Fruit fly (Drosophila melanogaster) whole organism, embryonic: ENCODE measurements around the gene Chpf.
A peak's percentile ranks its signal among the peaks of the same experiment; 100 is the strongest.

Experiments
- CG1024 ChIP-seq: fragments of 200-800 bp; sonication (Bioruptor generic); IDR thresholded peaks from 2 replicates; pipeline ENCODE4 v1.3.6; 2022; ENCODE audit warnings: missing biosample characterization, missing genetic modification characterization
- CG10366 ChIP-seq: fragments of 200-800 bp; sonication (Bioruptor generic); IDR thresholded peaks from 2 replicates; pipeline ENCODE4 v1.3.6; 2022; ENCODE audit warnings: missing biosample characterization, missing genetic modification characterization
- CG11456 ChIP-seq: fragments of 200-800 bp; sonication (Bioruptor generic); IDR thresholded peaks from 3 replicates; pipeline ENCODE4 v1.3.6; 2022; ENCODE audit warnings: missing biosample characterization, missing genetic modification characterization
- CG11695 ChIP-seq: fragments of 200-800 bp; sonication (Bioruptor generic); IDR thresholded peaks from 3 replicates; pipeline ENCODE4 v1.3.6; 2022; ENCODE audit warnings: missing biosample characterization, missing genetic modification characterization
- CG1233 ChIP-seq: fragments of 200-800 bp; sonication (Bioruptor generic); optimal IDR thresholded peaks from 4 replicates; lab custom pipeline; 2018; ENCODE audit warnings: missing biosample characterization, mild to moderate bottlenecking, missing genetic modification characterization
- CG12744 ChIP-seq: fragments of 200-800 bp; sonication (Bioruptor generic); optimal IDR thresholded peaks from 2 replicates; lab custom pipeline; 2016; ENCODE audit warnings: missing biosample characterization, missing genetic modification characterization
- CG13287 ChIP-seq: fragments of 200-800 bp; sonication (Bioruptor generic); IDR thresholded peaks from 2 replicates; pipeline ENCODE4 v1.3.6; 2022; ENCODE audit warnings: missing biosample characterization, missing genetic modification characterization; ENCODE audit not compliant: partially characterized antibody
- CG13424 ChIP-seq: fragments of 200-800 bp; sonication (Bioruptor generic); optimal IDR thresholded peaks from 2 replicates; lab custom pipeline; 2019; ENCODE audit warnings: missing biosample characterization, mild to moderate bottlenecking, missing genetic modification characterization, moderate library complexity
- CG14667 ChIP-seq: fragments of 200-800 bp; sonication (Bioruptor generic); IDR thresholded peaks from 2 replicates; pipeline ENCODE4 v1.3.6; 2022; ENCODE audit warnings: missing biosample characterization, missing genetic modification characterization
- CG14860 ChIP-seq: fragments of 200-800 bp; sonication (Bioruptor generic); IDR thresholded peaks from 3 replicates; pipeline ENCODE4 v1.3.6; 2022; ENCODE audit warnings: missing biosample characterization, missing genetic modification characterization; ENCODE audit not compliant: partially characterized antibody
- CG15073 ChIP-seq: fragments of 200-800 bp; sonication (Bioruptor generic); optimal IDR thresholded peaks from 2 replicates; lab custom pipeline; 2016; ENCODE audit warnings: missing biosample characterization, missing genetic modification characterization
- CG18011 ChIP-seq: fragments of 200-800 bp; sonication (Bioruptor generic); optimal IDR thresholded peaks from 2 replicates; lab custom pipeline; 2017; ENCODE audit warnings: missing biosample characterization, missing genetic modification characterization, mild to moderate bottlenecking, moderate library complexity, missing genotype
- CG2199 ChIP-seq: fragments of 200-800 bp; sonication (Bioruptor generic); IDR thresholded peaks from 3 replicates; pipeline ENCODE4 v1.3.6; 2022; ENCODE audit warnings: missing biosample characterization, missing genetic modification characterization
- CG2875 ChIP-seq: fragments of 200-800 bp; sonication (Bioruptor generic); optimal IDR thresholded peaks from 2 replicates; lab custom pipeline; 2017; ENCODE audit warnings: missing biosample characterization, mild to moderate bottlenecking, missing genetic modification characterization, missing genetic modification reagents
- CG30403 ChIP-seq: fragments of 200-800 bp; sonication (Bioruptor generic); optimal IDR thresholded peaks from 3 replicates; lab custom pipeline; 2016; ENCODE audit warnings: missing biosample characterization, missing genetic modification characterization
- CG3065 ChIP-seq: fragments of 200-800 bp; sonication (Bioruptor generic); optimal IDR thresholded peaks from 2 replicates; lab custom pipeline; 2016; ENCODE audit warnings: missing biosample characterization, missing genetic modification characterization
- CG33213 ChIP-seq: fragments of 200-800 bp; sonication (Bioruptor generic); optimal IDR thresholded peaks from 3 replicates; lab custom pipeline; 2016; ENCODE audit warnings: missing biosample characterization, missing genetic modification characterization
- CG34224 ChIP-seq: fragments of 200-800 bp; sonication (Bioruptor generic); IDR thresholded peaks from 3 replicates; pipeline ENCODE4 v1.3.6; 2022; ENCODE audit warnings: missing biosample characterization, missing genetic modification characterization; ENCODE audit not compliant: partially characterized antibody
- CG3838 ChIP-seq: fragments of 200-800 bp; sonication (Bioruptor generic); optimal IDR thresholded peaks from 3 replicates; lab custom pipeline; 2016; ENCODE audit warnings: missing biosample characterization, missing genetic modification characterization
- CG42726 ChIP-seq: fragments of 200-800 bp; sonication (Bioruptor generic); IDR thresholded peaks from 2 replicates; pipeline ENCODE4 v1.3.6; 2022; ENCODE audit warnings: missing biosample characterization, missing genetic modification characterization; ENCODE audit not compliant: partially characterized antibody
- CG4730 ChIP-seq: fragments of 200-800 bp; sonication (Bioruptor generic); IDR thresholded peaks from 2 replicates; pipeline ENCODE4 v1.3.6; 2022; ENCODE audit warnings: missing biosample characterization, missing genetic modification characterization
- CG4820 ChIP-seq: fragments of 200-800 bp; sonication (Bioruptor generic); optimal IDR thresholded peaks from 3 replicates; lab custom pipeline; 2016; ENCODE audit warnings: missing biosample characterization, missing genetic modification characterization
- CG4854 ChIP-seq: fragments of 200-800 bp; sonication (Bioruptor generic); optimal IDR thresholded peaks from 2 replicates; lab custom pipeline; 2016; ENCODE audit warnings: missing biosample characterization, missing genetic modification characterization, inconsistent platforms
- CG7357 ChIP-seq: fragments of 200-800 bp; sonication (Bioruptor generic); IDR thresholded peaks from 3 replicates; pipeline ENCODE4 v1.3.6; 2022; ENCODE audit warnings: missing biosample characterization, missing genetic modification characterization
- CG7556 ChIP-seq: fragments of 200-800 bp; sonication (Bioruptor generic); optimal IDR thresholded peaks from 2 replicates; lab custom pipeline; 2017; ENCODE audit warnings: missing biosample characterization, mild to moderate bottlenecking, missing genetic modification characterization
- CG7786 ChIP-seq: fragments of 200-800 bp; sonication (Bioruptor generic); optimal IDR thresholded peaks from 2 replicates; lab custom pipeline; 2016; ENCODE audit warnings: missing biosample characterization, missing genetic modification characterization
- CG7963 ChIP-seq: fragments of 200-800 bp; sonication (Bioruptor generic); IDR thresholded peaks from 3 replicates; pipeline ENCODE4 v1.3.6; 2022; ENCODE audit warnings: missing biosample characterization, missing genetic modification characterization; ENCODE audit not compliant: partially characterized antibody
- CG8290 ChIP-seq, 3 experiments: fragments of 200-800 bp; sonication (Bioruptor generic); optimal IDR thresholded peaks; 2 replicates each; lab custom pipeline; 2016 to 2019; ENCODE audit warnings: missing biosample characterization in 3 of 3, missing genetic modification characterization in 3 of 3, mild to moderate bottlenecking in 2 of 3, moderate library complexity in 1 of 3
- Dll ChIP-seq: fragments of 200-800 bp; sonication (Bioruptor generic); IDR thresholded peaks from 4 replicates; pipeline ENCODE4 v1.3.6; 2022; ENCODE audit warnings: missing biosample characterization, missing genetic modification characterization; ENCODE audit not compliant: partially characterized antibody
- Doc2 ChIP-seq: fragments of 200-800 bp; sonication (Bioruptor generic); IDR thresholded peaks from 2 replicates; pipeline ENCODE4 v1.3.6; 2022; ENCODE audit warnings: missing biosample characterization, missing genetic modification characterization
- Doc3 ChIP-seq: fragments of 200-800 bp; sonication (Bioruptor generic); IDR thresholded peaks from 3 replicates; pipeline ENCODE4 v1.3.6; 2022; ENCODE audit warnings: missing biosample characterization, missing genetic modification characterization; ENCODE audit not compliant: partially characterized antibody
- Ets97D ChIP-seq: fragments of 200-800 bp; sonication (Bioruptor generic); optimal IDR thresholded peaks from 3 replicates; lab custom pipeline; 2016; ENCODE audit warnings: missing biosample characterization, missing genetic modification characterization
- Nf-YB ChIP-seq: fragments of 200-800 bp; sonication (Bioruptor generic); optimal IDR thresholded peaks from 3 replicates; lab custom pipeline; 2019; ENCODE audit warnings: missing biosample characterization, mild to moderate bottlenecking, missing genetic modification characterization, moderate library complexity
- Optix ChIP-seq: fragments of 200-800 bp; sonication (Bioruptor generic); IDR thresholded peaks from 3 replicates; pipeline ENCODE4 v1.3.6; 2022; ENCODE audit warnings: missing biosample characterization, missing genetic modification characterization
- Poxn ChIP-seq: fragments of 200-800 bp; sonication (Bioruptor generic); IDR thresholded peaks from 2 replicates; pipeline ENCODE4 v1.3.6; 2022; ENCODE audit warnings: missing biosample characterization, missing genetic modification characterization
- Sry-δ ChIP-seq: fragments of 200-800 bp; sonication (Bioruptor generic); optimal IDR thresholded peaks from 2 replicates; lab custom pipeline; 2016; ENCODE audit warnings: missing biosample characterization, missing genetic modification characterization
- bowl ChIP-seq: fragments of 200-800 bp; sonication (Bioruptor generic); IDR thresholded peaks from 2 replicates; pipeline ENCODE4 v1.3.6; 2022; ENCODE audit warnings: missing biosample characterization, missing genetic modification characterization
- dmrt11E ChIP-seq: fragments of 200-800 bp; sonication (Bioruptor generic); optimal IDR thresholded peaks from 3 replicates; lab custom pipeline; 2018; ENCODE audit warnings: missing biosample characterization, mild to moderate bottlenecking, missing genetic modification characterization, moderate library complexity
- dmrt99B ChIP-seq: fragments of 200-800 bp; sonication (Bioruptor generic); optimal IDR thresholded peaks from 2 replicates; lab custom pipeline; 2018; ENCODE audit warnings: missing biosample characterization, mild to moderate bottlenecking, missing genetic modification characterization, moderate library complexity
- ems ChIP-seq: fragments of 200-800 bp; sonication (Bioruptor generic); optimal IDR thresholded peaks from 3 replicates; lab custom pipeline; 2016; ENCODE audit warnings: missing biosample characterization, missing genetic modification characterization
- inv ChIP-seq: fragments of 200-800 bp; sonication (Bioruptor generic); IDR thresholded peaks from 2 replicates; pipeline ENCODE4 v1.3.6; 2022; ENCODE audit warnings: missing biosample characterization, missing genetic modification characterization; ENCODE audit not compliant: partially characterized antibody
- knrl ChIP-seq: fragments of 200-800 bp; sonication (Bioruptor generic); IDR thresholded peaks from 3 replicates; pipeline ENCODE4 v1.3.6; 2022; ENCODE audit warnings: missing biosample characterization, missing genetic modification characterization; ENCODE audit not compliant: partially characterized antibody
- nerfin-1 ChIP-seq: fragments of 200-800 bp; sonication (Bioruptor generic); optimal IDR thresholded peaks from 3 replicates; lab custom pipeline; 2019; ENCODE audit warnings: missing biosample characterization, mild to moderate bottlenecking, missing genetic modification characterization, moderate library complexity
- sd ChIP-seq: fragments of 200-800 bp; sonication (Bioruptor generic); optimal IDR thresholded peaks from 3 replicates; lab custom pipeline; 2018; ENCODE audit warnings: missing biosample characterization, mild to moderate bottlenecking, missing genetic modification characterization, moderate library complexity
- shn ChIP-seq: fragments of 200-800 bp; sonication (Bioruptor generic); optimal IDR thresholded peaks from 3 replicates; lab custom pipeline; 2016; ENCODE audit warnings: missing biosample characterization, missing genetic modification characterization
- slp2 ChIP-seq: fragments of 200-800 bp; sonication (Bioruptor generic); optimal IDR thresholded peaks from 2 replicates; lab custom pipeline; 2016; ENCODE audit warnings: missing biosample characterization, missing genetic modification characterization
- tna ChIP-seq: fragments of 200-800 bp; sonication (Bioruptor generic); IDR thresholded peaks from 2 replicates; pipeline ENCODE4 v1.3.6; 2022; ENCODE audit warnings: missing biosample characterization, missing genetic modification characterization; ENCODE audit not compliant: partially characterized antibody
- unc-4 ChIP-seq: fragments of 200-800 bp; sonication (Bioruptor generic); IDR thresholded peaks from 2 replicates; pipeline ENCODE4 v1.3.6; 2022; ENCODE audit warnings: missing biosample characterization, missing genetic modification characterization; ENCODE audit not compliant: partially characterized antibody
- vnd ChIP-seq: fragments of 200-800 bp; sonication (Bioruptor generic); IDR thresholded peaks from 3 replicates; pipeline ENCODE4 v1.3.6; 2022; ENCODE audit warnings: missing biosample characterization, missing genetic modification characterization; ENCODE audit not compliant: partially characterized antibody

Gene Chpf

DNA sequence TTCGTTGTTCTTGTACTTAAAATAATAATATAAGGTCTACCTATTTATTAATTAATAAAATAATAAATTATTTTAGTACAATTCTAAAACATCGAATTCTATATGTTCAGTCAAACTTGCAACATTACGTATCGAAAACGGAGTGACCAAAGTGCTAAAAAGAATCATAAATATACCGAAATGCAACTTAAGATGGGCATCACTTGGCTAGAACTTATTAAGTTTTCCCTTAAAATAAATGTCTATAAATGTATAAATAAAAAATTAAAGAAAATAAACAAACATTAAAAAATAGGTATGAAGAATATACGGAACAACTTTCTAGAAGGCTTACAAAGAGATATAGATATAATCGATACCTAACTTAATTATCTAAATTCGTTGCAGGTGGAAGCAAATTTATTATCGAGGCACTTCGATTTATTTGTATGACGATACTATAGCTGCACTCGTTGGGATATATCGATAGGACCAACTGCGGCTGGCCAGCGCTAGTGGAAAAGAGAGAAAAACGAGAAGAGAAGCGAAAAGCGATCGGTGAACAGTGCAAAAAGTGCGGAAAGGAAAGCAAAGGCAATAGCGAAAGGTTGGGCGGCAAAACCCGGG is 21.5 kb downstream of the Chpf start, which contains the start of gene lic (continued):
- TF ChIP-seq Poxn (GFP tag; lab: Robert Waterston, UW) (no peak), CG7556 (GFP tag; lab: Kevin White, UChicago) (no peak), Ets97D (GFP tag; lab: Kevin White, UChicago) (peak; percentile 7), nerfin-1 (tag; lab: Kevin White, UChicago) (no peak), CG4820 (GFP tag; lab: Kevin White, UChicago) (no peak), dmrt11E (no peak), CG10366 (GFP tag; lab: Robert Waterston, UW) (no peak), CG8290 (GFP tag; optimal IDR thresholded peaks at IDR 0.05; lab: Kevin White, UChicago) (peak; percentile 7), CG8290 (tag; optimal IDR thresholded peaks at IDR 0.05; lab: Kevin White, UChicago) (peak in 1 of 2 experiments; percentile 49), CG4854 (GFP tag; lab: Kevin White, UChicago) (no peak), CG1233 (GFP tag; lab: Kevin White, UChicago) (no peak), CG33213 (no peak), CG7786 (GFP tag; lab: Kevin White, UChicago) (no peak), CG2199 (GFP tag; lab: Robert Waterston, UW) (no peak), CG1024 (GFP tag; lab: Robert Waterston, UW) (no peak), CG14667 (no peak), CG14860 (GFP tag; lab: Robert Waterston, UW) (peak; percentile 77), tna (peak; percentile 82), CG12744 (GFP tag; lab: Kevin White, UChicago) (no peak), shn (GFP tag; lab: Kevin White, UChicago) (no peak), sd (tag; lab: Kevin White, UChicago) (no peak), CG11456 (GFP tag; lab: Robert Waterston, UW) (no peak), dmrt99B (tag; lab: Kevin White, UChicago) (no peak), CG13287 (peak; percentile 67), ems (GFP tag; lab: Kevin White, UChicago) (no peak), Doc3 (peak; percentile 63), Nf-YB (GFP tag; lab: Kevin White, UChicago) (no peak), CG13424 (tag; lab: Kevin White, UChicago) (no peak), Optix (GFP tag; lab: Robert Waterston, UW) (no peak), CG15073 (GFP tag; lab: Kevin White, UChicago) (no peak), Doc2 (GFP tag; lab: Robert Waterston, UW) (no peak), CG3065 (GFP tag; lab: Kevin White, UChicago) (no peak), inv (GFP tag; lab: Robert Waterston, UW) (peak; percentile 67), unc-4 (GFP tag; lab: Robert Waterston, UW) (peak; percentile 60), slp2 (GFP tag; lab: Kevin White, UChicago) (no peak), CG7963 (GFP tag; lab: Robert Waterston, UW) (peak; percentile 63; the same call in 2 of the 3 replicates), CG2875 (GFP tag; lab: Kevin White, UChicago) (no peak), CG4730 (GFP tag; lab: Robert Waterston, UW) (no peak), vnd (peak; percentile 71), Dll (GFP tag; lab: Robert Waterston, UW) (peak; percentile 73), CG18011 (no peak), CG3838 (no peak), CG7357 (GFP tag; lab: Robert Waterston, UW) (no peak), CG11695 (GFP tag; lab: Robert Waterston, UW) (no peak), knrl (GFP tag; lab: Robert Waterston, UW) (peak; percentile 68; the same call in 2 of the 3 replicates), CG42726 (GFP tag; lab: Robert Waterston, UW) (peak; percentile 77), CG30403 (GFP tag; lab: Kevin White, UChicago) (no peak), Sry-δ (peak; percentile 81), bowl (GFP tag; lab: Robert Waterston, UW) (no peak), CG34224 (peak; percentile 82)
